Worm (Caenorhabditis elegans) whole organism, L4 larva: Measurements from ENCODE around the gene Y6E2A.4.
"Not testable (repeated sequence)": the region's sequence is repeated elsewhere in the genome, so short reads cannot be mapped to it uniquely, and the experiment has no call there.

Experiments used
- ces-1 ChIP-seq: fragments of 150-350 bp; sonication (generic microtip); optimal IDR thresholded peaks from 4 replicates; lab custom pipeline; 2014; ENCODE audit warnings: missing biosample characterization, missing genetic modification reagents, missing genetic modification characterization
- egl-27 ChIP-seq: sonication (generic microtip); optimal IDR thresholded peaks from 3 replicates; lab custom pipeline; 2017; ENCODE audit warnings: missing biosample characterization, missing genetic modification reagents, missing genetic modification characterization
- nhr-41 ChIP-seq: fragments of 200-800 bp; sonication (Bioruptor generic); IDR thresholded peaks from 2 replicates; pipeline ENCODE4 v1.3.6; 2022; ENCODE audit warnings: missing genetic modification reagents, missing genetic modification characterization, missing compliant biosample characterization

ce11 chrV:15668200-15668599, 48.4 kb downstream of the Y6E2A.4 start, which contains the start of gene F53E4.1:
- TF ChIP-seq ces-1 (GFP tag; lab: Kevin White, UChicago); nhr-41 (GFP tag; lab: Robert Waterston, UW); egl-27 (tag; lab: Kevin White, UChicago): not testable (repeated sequence)
